Worm (Caenorhabditis elegans): ENCODE measurements around the gene famh-136.

Gene famh-136

ce11 chrIII:8904044-8904443 is 16.5 kb downstream of the famh-136 start, which contains the start of gene lin-9 (continued):
- TF ChIP-seq set-16 (GFP tag; IDR thresholded peaks at IDR 0.05) (peak; percentile 90), nhr-48 (tag; optimal IDR thresholded peaks at IDR 0.05) (peak; percentile 88), T26A8.4 (GFP tag; IDR thresholded peaks at IDR 0.05) (peak; percentile 98)

ce11 chrIII:8904914-8905665 is 17.5 kb downstream of the famh-136 start, which contains the start of gene unc-32:
Gene unc-32 (plus strand): TSS chrIII:8905615.
- peak; percentile 50 for TF ChIP-seq mes-2 (tag; optimal IDR thresholded peaks at IDR 0.05; ENCODE audit: poor library complexity, severe bottlenecking)
- no peak for TF ChIP-seq cey-2 (tag; optimal IDR thresholded peaks at IDR 0.05; ENCODE audit: borderline replicate concordance, insufficient read depth)
- peak; percentile 37 for TF ChIP-seq hlh-11 (tag; optimal IDR thresholded peaks at IDR 0.05)
- peak; percentile 54 for TF ChIP-seq fkh-10 (GFP tag; optimal IDR thresholded peaks at IDR 0.05)
- peak; percentile 68 to 88 for TF ChIP-seq lsy-2 (tag; optimal IDR thresholded peaks at IDR 0.05)
- 0 out of 2 replicates have a peak, but pooled peaks have one; percentile 5 for TF ChIP-seq set-16 (GFP tag; IDR thresholded peaks at IDR 0.05)
- peak; percentile 1 for TF ChIP-seq F37D6.2 (tag; optimal IDR thresholded peaks at IDR 0.05)
- TF ChIP-seq jun-1 (tag; optimal IDR thresholded peaks at IDR 0.05), result no peak
- no peak for TF ChIP-seq php-3 (GFP tag; IDR thresholded peaks at IDR 0.05)
- peak; percentile 41 for TF ChIP-seq dve-1 (tag; optimal IDR thresholded peaks at IDR 0.05; ENCODE audit: insufficient read depth)
- peak in 1 of 2 experiments; percentile 47 for TF ChIP-seq hif-1 (tag; optimal IDR thresholded peaks at IDR 0.05)
- peak; percentile 38 for TF ChIP-seq ces-1 (GFP tag; optimal IDR thresholded peaks at IDR 0.05)
- TF ChIP-seq aly-2 (tag; optimal IDR thresholded peaks at IDR 0.05), result no peak
- no peak for TF ChIP-seq unc-130 (GFP tag; optimal IDR thresholded peaks at IDR 0.05)
- TF ChIP-seq nhr-11 (tag; optimal IDR thresholded peaks at IDR 0.05), result no peak
- peak; percentile 36 for TF ChIP-seq lin-38 (GFP tag; IDR thresholded peaks at IDR 0.05)
- TF ChIP-seq nhr-10 (tag; optimal IDR thresholded peaks at IDR 0.05), result no peak
- no peak for TF ChIP-seq madf-5 (GFP tag; IDR thresholded peaks at IDR 0.05)
- TF ChIP-seq skn-1 (tag; optimal IDR thresholded peaks at IDR 0.05), result no peak
- no peak for TF ChIP-seq F49E8.2 (tag; optimal IDR thresholded peaks at IDR 0.05; ENCODE audit: borderline replicate concordance)
- TF ChIP-seq F26F4.8 (GFP tag; conservative IDR thresholded peaks at IDR 0.05), result no peak
- TF ChIP-seq hlh-30 (tag; optimal IDR thresholded peaks at IDR 0.05; ENCODE audit: insufficient read depth), result peak; percentile 71
- TF ChIP-seq lin-13 (GFP tag; optimal IDR thresholded peaks at IDR 0.05), result peak; percentile 11
- TF ChIP-seq tra-1 (GFP tag; IDR thresholded peaks at IDR 0.05), result no peak
- peak; percentile 53; the same call in 1 of the 2 replicates for TF ChIP-seq ctbp-1 (GFP tag; IDR thresholded peaks at IDR 0.05)
- no peak for TF ChIP-seq attf-4 (tag; optimal IDR thresholded peaks at IDR 0.05)
- peak; percentile 46 for TF ChIP-seq dpl-1 (GFP tag; optimal IDR thresholded peaks at IDR 0.05)
- TF ChIP-seq arid-1 (GFP tag; conservative IDR thresholded peaks at IDR 0.05), result no peak
- no peak for TF ChIP-seq snpc-1.2 (GFP tag; IDR thresholded peaks at IDR 0.05)
- no peak for TF ChIP-seq lin-39 (tag; optimal IDR thresholded peaks at IDR 0.05)
- no peak for TF ChIP-seq nhr-77 (tag; optimal IDR thresholded peaks at IDR 0.05)
- no peak for TF ChIP-seq tag-97 (GFP tag; IDR thresholded peaks at IDR 0.05)
- TF ChIP-seq lin-15B (tag; optimal IDR thresholded peaks at IDR 0.05), result no peak
- TF ChIP-seq unc-62 (GFP tag; optimal IDR thresholded peaks at IDR 0.05 in 1 of 2), result peak in 1 of 2 experiments; percentile 56
- no peak for TF ChIP-seq unc-62 (tag; optimal IDR thresholded peaks at IDR 0.05)
- TF ChIP-seq ZK546.5 (tag; optimal IDR thresholded peaks at IDR 0.05), result no peak
- TF ChIP-seq nhr-25 (tag; optimal IDR thresholded peaks at IDR 0.05; ENCODE audit: borderline replicate concordance, insufficient read depth), result no peak
- TF ChIP-seq dmd-6 (GFP tag; IDR thresholded peaks at IDR 0.05), result peak; percentile 19; the same call in 1 of the 2 replicates
- TF ChIP-seq aha-1 (tag), result peak; percentile 24
- no peak for TF ChIP-seq lin-29 (GFP tag; IDR thresholded peaks at IDR 0.05)
- peak in 1 of 2 experiments; percentile 74 for TF ChIP-seq mdl-1 (tag; optimal IDR thresholded peaks at IDR 0.05)
- TF ChIP-seq nhr-48 (tag; optimal IDR thresholded peaks at IDR 0.05), result no peak
- TF ChIP-seq ama-1 (optimal IDR thresholded peaks at IDR 0.05), result no peak
- no peak for TF ChIP-seq zag-1 (tag; optimal IDR thresholded peaks at IDR 0.05)
- TF ChIP-seq Y5F2A.4 (GFP tag; optimal IDR thresholded peaks at IDR 0.05), result no peak
- TF ChIP-seq egl-43 (GFP tag; IDR thresholded peaks at IDR 0.05), result no peak
- TF ChIP-seq T26A8.4 (GFP tag; IDR thresholded peaks at IDR 0.05), result peak; percentile 34; the same call in 1 of the 2 replicates

Data from whole organism, L4 larva.